Worm (Caenorhabditis elegans) whole organism, young adult: ENCODE results near the gene H20J04.9.
A peak's percentile ranks its signal among the peaks of the same experiment; 100 is the strongest.

Experiments
- B0035.1 ChIP-seq: sonication (generic microtip); optimal IDR thresholded peaks from 2 replicates; lab custom pipeline; 2016; ENCODE audit warnings: missing genetic modification characterization, mild to moderate bottlenecking, missing compliant biosample characterization, missing genotype, missing genetic modification reagents
- C17E4.6 ChIP-seq: fragments of 200-800 bp; sonication (Bioruptor generic); IDR thresholded peaks from 2 replicates; pipeline ENCODE4 v1.3.6; 2022; ENCODE audit warnings: missing genetic modification reagents, missing genetic modification characterization, missing compliant biosample characterization
- F10E7.11 ChIP-seq: sonication (generic microtip); optimal IDR thresholded peaks from 2 replicates; lab custom pipeline; 2017; ENCODE audit warnings: mild to moderate bottlenecking, missing genetic modification characterization, moderate library complexity, missing compliant biosample characterization
- F55B11.4 ChIP-seq: sonication (generic microtip); optimal IDR thresholded peaks from 2 replicates; lab custom pipeline; 2016; ENCODE audit warnings: missing compliant biosample characterization, missing genetic modification characterization, borderline replicate concordance; ENCODE audit not compliant: insufficient read depth
- F57C9.4 ChIP-seq: sonication (generic microtip); optimal IDR thresholded peaks from 2 replicates; lab custom pipeline; 2017; ENCODE audit warnings: mild to moderate bottlenecking, missing genetic modification characterization, missing compliant biosample characterization
- T26A5.8 ChIP-seq: sonication (generic microtip); optimal IDR thresholded peaks from 2 replicates; lab custom pipeline; 2016; ENCODE audit warnings: missing genetic modification characterization, missing compliant biosample characterization
- Y56A3A.18 ChIP-seq: fragments of 200-800 bp; sonication (Bioruptor generic); IDR thresholded peaks from 2 replicates; pipeline ENCODE4 v1.3.6; 2022; ENCODE audit warnings: missing genetic modification reagents, missing genetic modification characterization, missing compliant biosample characterization
- Y67H2A.10 ChIP-seq: fragments of 200-800 bp; sonication (Bioruptor generic); conservative IDR thresholded peaks from 2 replicates; pipeline ENCODE4 v1.3.6; 2022; ENCODE audit warnings: missing genetic modification reagents, missing genetic modification characterization, missing compliant biosample characterization
- Y79H2A.3 ChIP-seq: fragments of 200-800 bp; sonication (Bioruptor generic); conservative IDR thresholded peaks from 2 replicates; pipeline ENCODE4 v1.3.6; 2022; ENCODE audit warnings: missing genetic modification reagents, missing genetic modification characterization, missing compliant biosample characterization
- akir-1 ChIP-seq: fragments of 200-800 bp; sonication (Bioruptor generic); optimal IDR thresholded peaks from 2 replicates; lab custom pipeline; 2018; ENCODE audit warnings: mild to moderate bottlenecking, missing genetic modification characterization, moderate library complexity, missing compliant biosample characterization
- ama-1 ChIP-seq, 3 experiments: fragments of 150-350 bp in 1 of 3; sonication (generic microtip) in 2 of 3; optimal IDR thresholded peaks; 2 replicates each; lab custom pipeline; 2014 to 2018; ENCODE audit warnings: missing biosample characterization in 2 of 3, missing genetic modification characterization in 2 of 3, missing genetic modification reagents in 2 of 3
- atf-7 ChIP-seq: sonication (generic microtip); optimal IDR thresholded peaks from 2 replicates; lab custom pipeline; 2017; ENCODE audit warnings: mild to moderate bottlenecking, missing genetic modification characterization, missing compliant biosample characterization
- attf-6 ChIP-seq: fragments of 200-800 bp; sonication (Bioruptor generic); IDR thresholded peaks from 2 replicates; pipeline ENCODE4 v1.3.6; 2022; ENCODE audit warnings: missing genetic modification reagents, missing genetic modification characterization, missing compliant biosample characterization
- bed-1 ChIP-seq: fragments of 200-800 bp; sonication (Bioruptor generic); IDR thresholded peaks from 2 replicates; pipeline ENCODE4 v1.3.6; 2022; ENCODE audit warnings: missing genetic modification reagents, missing genetic modification characterization, missing compliant biosample characterization
- ccch-3 ChIP-seq: fragments of 200-800 bp; sonication (Bioruptor generic); optimal IDR thresholded peaks from 2 replicates; lab custom pipeline; 2018; ENCODE audit warnings: mild to moderate bottlenecking, missing genetic modification characterization, missing compliant biosample characterization
- ceh-27 ChIP-seq: fragments of 200-800 bp; sonication (Bioruptor generic); optimal IDR thresholded peaks from 2 replicates; lab custom pipeline; 2018; ENCODE audit warnings: mild to moderate bottlenecking, missing genetic modification characterization, moderate library complexity, missing compliant biosample characterization
- ceh-58 ChIP-seq: fragments of 200-800 bp; sonication (Bioruptor generic); IDR thresholded peaks from 2 replicates; pipeline ENCODE4 v1.3.6; 2022; ENCODE audit warnings: missing genetic modification characterization, missing compliant biosample characterization
- chd-7 ChIP-seq: sonication (generic microtip); optimal IDR thresholded peaks from 2 replicates; lab custom pipeline; 2016; ENCODE audit warnings: mild to moderate bottlenecking, missing genetic modification characterization, moderate library complexity, missing compliant biosample characterization
- dpl-1 ChIP-seq: fragments of 150-350 bp; optimal IDR thresholded peaks from 2 replicates; lab custom pipeline; 2014; ENCODE audit warnings: missing biosample characterization, missing genetic modification reagents, missing genetic modification characterization
- efl-1 ChIP-seq: fragments of 150-350 bp; optimal IDR thresholded peaks from 2 replicates; lab custom pipeline; 2014; ENCODE audit warnings: missing biosample characterization, missing genetic modification reagents, missing genetic modification characterization
- ets-4 ChIP-seq: fragments of 200-800 bp; sonication (Bioruptor generic); optimal IDR thresholded peaks from 2 replicates; lab custom pipeline; 2018; ENCODE audit warnings: mild to moderate bottlenecking, missing genetic modification characterization, missing compliant biosample characterization
- gei-17 ChIP-seq: fragments of 200-800 bp; sonication (Bioruptor generic); optimal IDR thresholded peaks from 2 replicates; lab custom pipeline; 2018; ENCODE audit warnings: mild to moderate bottlenecking, missing genetic modification characterization, missing compliant biosample characterization
- him-1 ChIP-seq: sonication (generic microtip); optimal IDR thresholded peaks from 2 replicates; lab custom pipeline; 2016; ENCODE audit warnings: missing genotype, missing genetic modification reagents, missing genetic modification characterization, missing compliant biosample characterization
- let-607 ChIP-seq, 2 experiments: fragments of 200-800 bp in 1 of 2; sonication (Bioruptor generic) in 1 of 2; sonication (generic microtip) in 1 of 2; optimal IDR thresholded peaks; 2 replicates each; lab custom pipeline; 2016 to 2018; ENCODE audit warnings: mild to moderate bottlenecking in 2 of 2, missing compliant biosample characterization in 2 of 2, missing genetic modification characterization in 2 of 2, moderate library complexity in 2 of 2, missing genotype in 1 of 2
- lin-40 ChIP-seq: sonication (generic microtip); optimal IDR thresholded peaks from 2 replicates; lab custom pipeline; 2016; ENCODE audit warnings: missing genetic modification characterization, mild to moderate bottlenecking, missing compliant biosample characterization, missing genotype, missing genetic modification reagents
- lin-54 ChIP-seq: fragments of 200-800 bp; sonication (Bioruptor generic); optimal IDR thresholded peaks from 2 replicates; lab custom pipeline; 2018; ENCODE audit warnings: mild to moderate bottlenecking, missing genetic modification characterization, missing compliant biosample characterization
- lir-1 ChIP-seq: fragments of 200-800 bp; sonication (Bioruptor generic); conservative IDR thresholded peaks from 2 replicates; pipeline ENCODE4 v1.3.6; 2022; ENCODE audit warnings: missing genetic modification reagents, missing genetic modification characterization, missing compliant biosample characterization
- madf-6 ChIP-seq: fragments of 200-800 bp; sonication (Bioruptor generic); IDR thresholded peaks from 2 replicates; pipeline ENCODE4 v1.3.6; 2022; ENCODE audit warnings: missing genetic modification reagents, missing genetic modification characterization, missing compliant biosample characterization
- mcd-1 ChIP-seq: fragments of 200-800 bp; sonication (Bioruptor generic); IDR thresholded peaks from 2 replicates; pipeline ENCODE4 v1.3.6; 2022; ENCODE audit warnings: missing genetic modification reagents, missing genetic modification characterization, missing compliant biosample characterization
- mel-28 ChIP-seq: sonication (generic microtip); optimal IDR thresholded peaks from 2 replicates; lab custom pipeline; 2016; ENCODE audit warnings: borderline replicate concordance, mild to moderate bottlenecking, missing genetic modification characterization, missing compliant biosample characterization
- pha-4 ChIP-seq: fragments of 150-350 bp; sonication (generic microtip); optimal IDR thresholded peaks from 2 replicates; lab custom pipeline; 2014; ENCODE audit warnings: missing biosample characterization, missing genetic modification reagents, missing genetic modification characterization
- rcor-1 ChIP-seq: fragments of 200-800 bp; sonication (Bioruptor generic); IDR thresholded peaks from 2 replicates; pipeline ENCODE4 v1.3.6; 2022; ENCODE audit warnings: missing genetic modification reagents, missing genetic modification characterization, missing compliant biosample characterization
- rec-8 ChIP-seq, 2 experiments: sonication (generic microtip); optimal IDR thresholded peaks; 2 replicates each; lab custom pipeline; 2016; ENCODE audit warnings: mild to moderate bottlenecking in 2 of 2, missing genetic modification characterization in 2 of 2, missing genetic modification reagents in 2 of 2, missing genotype in 2 of 2, missing biosample characterization in 1 of 2, missing compliant biosample characterization in 1 of 2, moderate library complexity in 1 of 2
- repo-1 ChIP-seq: sonication (generic microtip); optimal IDR thresholded peaks from 2 replicates; lab custom pipeline; 2017; ENCODE audit warnings: mild to moderate bottlenecking, missing genetic modification characterization, missing compliant biosample characterization
- sea-2 ChIP-seq: fragments of 200-800 bp; sonication (Bioruptor generic); IDR thresholded peaks from 2 replicates; pipeline ENCODE4 v1.3.6; 2022; ENCODE audit warnings: missing genetic modification characterization, missing compliant biosample characterization
- snpc-3.4 ChIP-seq: sonication (generic microtip); optimal IDR thresholded peaks from 2 replicates; lab custom pipeline; 2017; ENCODE audit warnings: missing genetic modification characterization, mild to moderate bottlenecking, missing compliant biosample characterization, antibody characterized with exemption, moderate library complexity, missing genotype, missing genetic modification reagents
- snpc-4 ChIP-seq, 5 experiments: fragments of 150-350 bp in 1 of 5; sonication (generic microtip) in 4 of 5; optimal IDR thresholded peaks; 2 replicates each; lab custom pipeline; 2014 to 2018; ENCODE audit warnings: missing genetic modification characterization in 5 of 5, missing biosample characterization in 3 of 5, antibody characterized with exemption in 2 of 5, mild to moderate bottlenecking in 2 of 5, missing compliant biosample characterization in 2 of 5, missing genotype in 2 of 5, moderate library complexity in 2 of 5, missing genetic modification reagents in 1 of 5
- tlf-1 ChIP-seq: fragments of 200-800 bp; sonication (Bioruptor generic); optimal IDR thresholded peaks from 2 replicates; lab custom pipeline; 2018; ENCODE audit warnings: mild to moderate bottlenecking, missing genetic modification characterization, missing compliant biosample characterization
- unc-62 ChIP-seq: fragments of 150-350 bp; optimal IDR thresholded peaks from 2 replicates; lab custom pipeline; 2014; ENCODE audit warnings: missing biosample characterization, missing genetic modification reagents, missing genetic modification characterization
- xnd-1 ChIP-seq: sonication (generic microtip); optimal IDR thresholded peaks from 2 replicates; lab custom pipeline; 2016; ENCODE audit warnings: missing genotype, missing genetic modification reagents, missing genetic modification characterization, missing compliant biosample characterization
- ztf-22 ChIP-seq: fragments of 200-800 bp; sonication (Bioruptor generic); optimal IDR thresholded peaks from 2 replicates; lab custom pipeline; 2018; ENCODE audit warnings: mild to moderate bottlenecking, missing genetic modification characterization, moderate library complexity, missing compliant biosample characterization
- ztf-25 ChIP-seq: fragments of 200-800 bp; sonication (Bioruptor generic); IDR thresholded peaks from 2 replicates; pipeline ENCODE4 v1.3.6; 2022; ENCODE audit warnings: missing genetic modification reagents, missing genetic modification characterization, missing compliant biosample characterization
- ztf-26 ChIP-seq: sonication (generic microtip); optimal IDR thresholded peaks from 2 replicates; lab custom pipeline; 2017; ENCODE audit warnings: missing genetic modification characterization, missing compliant biosample characterization
- ztf-3 ChIP-seq: fragments of 200-800 bp; sonication (Bioruptor generic); optimal IDR thresholded peaks from 2 replicates; lab custom pipeline; 2018; ENCODE audit warnings: mild to moderate bottlenecking, missing genetic modification characterization, missing compliant biosample characterization
- ztf-6 ChIP-seq: fragments of 200-800 bp; sonication (Bioruptor generic); IDR thresholded peaks from 2 replicates; pipeline ENCODE4 v1.3.6; 2022; ENCODE audit warnings: missing genetic modification reagents, missing genetic modification characterization, missing compliant biosample characterization

Gene H20J04.9

DNA sequence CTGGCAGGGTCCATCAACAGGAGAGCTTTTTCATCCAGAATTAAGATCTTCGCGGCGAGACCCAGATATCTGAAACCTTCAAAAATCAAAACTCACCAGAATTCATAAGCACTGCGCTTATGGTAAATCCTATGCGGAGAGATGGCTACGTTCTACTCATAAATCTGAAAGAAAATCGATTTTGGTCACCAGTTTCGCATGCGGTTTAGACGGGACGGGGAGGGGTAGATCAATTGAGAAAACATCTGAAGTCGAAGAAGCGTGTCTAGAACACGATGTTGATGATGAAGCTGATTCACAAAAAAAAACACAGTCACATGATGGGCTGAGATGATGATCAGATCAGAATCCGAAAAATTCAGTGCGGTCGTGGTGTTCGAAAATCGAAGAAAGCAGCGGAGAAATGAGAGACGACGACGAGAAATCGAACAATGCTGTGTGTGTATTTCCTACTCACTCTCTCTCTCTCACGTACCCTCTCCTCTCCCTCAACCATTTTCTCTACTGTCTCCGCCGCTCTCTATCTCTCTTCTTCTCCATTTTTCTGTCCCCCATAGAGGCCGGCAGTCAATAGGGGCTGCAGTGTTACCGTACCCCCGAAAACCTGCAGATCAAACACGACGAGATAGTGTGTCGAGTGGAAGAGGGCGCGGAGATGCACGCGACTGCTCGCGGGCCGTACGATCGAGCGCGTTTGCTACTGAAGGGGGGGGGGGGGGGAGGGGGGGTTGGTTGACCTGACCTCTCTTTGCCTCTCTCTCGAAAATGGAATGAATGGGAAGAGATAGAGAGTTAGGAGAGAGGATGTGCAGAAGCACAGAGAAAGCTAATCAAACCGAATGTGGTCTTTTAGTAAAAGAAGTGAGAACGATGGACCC is 25.5 kb downstream of the H20J04.9 start, which contains the start of gene ntl-2 (continued):
- TF ChIP-seq rec-8 (tag; optimal IDR thresholded peaks at IDR 0.05; lab: Kevin White, UChicago) (no peak), sea-2 (GFP tag; lab: Robert Waterston, UW) (no peak), lin-40 (peak; percentile 88), mcd-1 (GFP tag; lab: Robert Waterston, UW) (peak; percentile 97), ztf-25 (GFP tag; lab: Robert Waterston, UW) (no peak), ztf-3 (GFP tag; lab: Kevin White, UChicago) (peak; percentile 87), tlf-1 (GFP tag; lab: Kevin White, UChicago) (peak; percentile 87), xnd-1 (tag; lab: Kevin White, UChicago) (no peak), snpc-4 (GFP tag; optimal IDR thresholded peaks at IDR 0.05; lab: Kevin White, UChicago) (peak; percentile 34), snpc-4 (tag; optimal IDR thresholded peaks at IDR 0.05; lab: Kevin White, UChicago) (peak in 3 of 4 experiments; percentile 29 to 76 (median 69)), T26A5.8 (tag; lab: Kevin White, UChicago) (no peak), ets-4 (GFP tag; lab: Kevin White, UChicago) (peak; percentile 86), F10E7.11 (no peak), gei-17 (GFP tag; lab: Kevin White, UChicago) (peak; percentile 80), Y79H2A.3 (GFP tag; lab: Robert Waterston, UW) (no peak), ccch-3 (GFP tag; lab: Kevin White, UChicago) (no peak), C17E4.6 (GFP tag; lab: Robert Waterston, UW) (peak; percentile 66; the same call in 1 of the 2 replicates), mel-28 (tag; lab: Kevin White, UChicago) (peak; percentile 59), bed-1 (GFP tag; lab: Robert Waterston, UW) (no peak), attf-6 (GFP tag; lab: Robert Waterston, UW) (no peak), him-1 (no peak), F55B11.4 (no peak), ceh-58 (GFP tag; lab: Robert Waterston, UW) (no peak), ceh-27 (peak; percentile 100), lin-54 (GFP tag; lab: Kevin White, UChicago) (peak; percentile 88), pha-4 (tag; lab: Kevin White, UChicago) (peak; percentile 15), B0035.1 (no peak), Y67H2A.10 (GFP tag; lab: Robert Waterston, UW) (peak; percentile 74), F57C9.4 (tag; lab: Kevin White, UChicago) (peak; percentile 56), snpc-3.4 (peak; percentile 16), lir-1 (GFP tag; lab: Robert Waterston, UW) (peak; percentile 74), madf-6 (GFP tag; lab: Robert Waterston, UW) (peak; percentile 60; the same call in 1 of the 2 replicates), atf-7 (tag; lab: Kevin White, UChicago) (peak; percentile 94), dpl-1 (peak; percentile 18), ztf-26 (tag; lab: Kevin White, UChicago) (peak; percentile 95), repo-1 (peak; percentile 88), efl-1 (GFP tag; lab: Kevin White, UChicago) (peak; percentile 29), Y56A3A.18 (GFP tag; lab: Robert Waterston, UW) (peak; percentile 86; the same call in 1 of the 2 replicates), ztf-22 (GFP tag; lab: Kevin White, UChicago) (peak; percentile 73), akir-1 (GFP tag; lab: Kevin White, UChicago) (peak; percentile 85), ztf-6 (GFP tag; lab: Robert Waterston, UW) (0 out of 2 replicates have a peak, but pooled peaks have one; percentile 34), let-607 (tag; optimal IDR thresholded peaks at IDR 0.05; lab: Kevin White, UChicago) (peak; percentile 75 to 81), ama-1 (optimal IDR thresholded peaks at IDR 0.05; lab: Kevin White, UChicago) (no peak), ama-1 (GFP tag; optimal IDR thresholded peaks at IDR 0.05; lab: Kevin White, UChicago) (no peak), unc-62 (GFP tag; lab: Kevin White, UChicago) (peak; percentile 12), rcor-1 (peak; percentile 88), chd-7 (tag; lab: Kevin White, UChicago) (peak; percentile 97)
